Fruit fly (Drosophila melanogaster) whole organism, embryonic: ENCODE measurements around the gene Flad1.

Experiments used
- Adf1 ChIP-seq: fragments of 200-800 bp; sonication (Bioruptor generic); IDR thresholded peaks from 2 replicates; pipeline ENCODE4 v1.3.6; 2022; ENCODE audit warnings: missing biosample characterization, missing genetic modification characterization
- B-H1 ChIP-seq: fragments of 200-800 bp; sonication (Bioruptor generic); IDR thresholded peaks from 3 replicates; pipeline ENCODE4 v1.3.6; 2022; ENCODE audit warnings: missing biosample characterization, missing genetic modification characterization
- B-H2 ChIP-seq: fragments of 200-800 bp; sonication (Bioruptor generic); optimal IDR thresholded peaks from 2 replicates; lab custom pipeline; 2018; ENCODE audit warnings: missing biosample characterization, mild to moderate bottlenecking, missing genetic modification characterization
- Bgb ChIP-seq: fragments of 200-800 bp; sonication (Bioruptor generic); IDR thresholded peaks from 2 replicates; pipeline ENCODE4 v1.3.6; 2022; ENCODE audit warnings: missing biosample characterization, missing genetic modification characterization; ENCODE audit not compliant: partially characterized antibody
- BtbVII ChIP-seq: fragments of 200-800 bp; sonication (Bioruptor generic); optimal IDR thresholded peaks from 3 replicates; lab custom pipeline; 2017; ENCODE audit warnings: missing biosample characterization, mild to moderate bottlenecking, missing genetic modification characterization
- CG11085 ChIP-seq: fragments of 200-800 bp; sonication (Bioruptor generic); IDR thresholded peaks from 2 replicates; pipeline ENCODE4 v1.3.6; 2022; ENCODE audit warnings: missing biosample characterization, missing genetic modification characterization
- CG11093 ChIP-seq: fragments of 200-800 bp; sonication (Bioruptor generic); IDR thresholded peaks from 3 replicates; pipeline ENCODE4 v1.3.6; 2022; ENCODE audit warnings: missing biosample characterization, missing genetic modification characterization
- CG14441 ChIP-seq: fragments of 200-800 bp; sonication (Bioruptor generic); IDR thresholded peaks from 2 replicates; pipeline ENCODE4 v1.3.6; 2022; ENCODE audit warnings: missing biosample characterization, missing genetic modification characterization
- CG14667 ChIP-seq: fragments of 200-800 bp; sonication (Bioruptor generic); IDR thresholded peaks from 2 replicates; pipeline ENCODE4 v1.3.6; 2022; ENCODE audit warnings: missing biosample characterization, missing genetic modification characterization
- CG16863 ChIP-seq: fragments of 200-800 bp; sonication (Bioruptor generic); optimal IDR thresholded peaks from 3 replicates; lab custom pipeline; 2016; ENCODE audit warnings: missing biosample characterization, missing genetic modification characterization
- CG17359 ChIP-seq: fragments of 200-800 bp; sonication (Bioruptor generic); optimal IDR thresholded peaks from 3 replicates; lab custom pipeline; 2018; ENCODE audit warnings: missing biosample characterization, mild to moderate bottlenecking, missing genetic modification characterization, moderate library complexity
- CG17568 ChIP-seq: fragments of 200-800 bp; sonication (Bioruptor generic); optimal IDR thresholded peaks from 2 replicates; lab custom pipeline; 2018; ENCODE audit warnings: missing biosample characterization, mild to moderate bottlenecking, missing genetic modification characterization, moderate library complexity
- CG17912 ChIP-seq: fragments of 200-800 bp; sonication (Bioruptor generic); optimal IDR thresholded peaks from 2 replicates; lab custom pipeline; 2018; ENCODE audit warnings: missing biosample characterization, mild to moderate bottlenecking, missing genetic modification characterization
- CG18262 ChIP-seq: fragments of 200-800 bp; optimal IDR thresholded peaks from 3 replicates; lab custom pipeline; 2019; ENCODE audit warnings: missing biosample characterization, mild to moderate bottlenecking, missing genetic modification characterization, moderate library complexity
- CG1832 ChIP-seq: fragments of 200-800 bp; sonication (Bioruptor generic); optimal IDR thresholded peaks from 2 replicates; lab custom pipeline; 2017; ENCODE audit warnings: missing biosample characterization, mild to moderate bottlenecking, missing genetic modification characterization, inconsistent platforms
- CG30020 ChIP-seq: fragments of 200-800 bp; optimal IDR thresholded peaks from 2 replicates; lab custom pipeline; 2019; ENCODE audit warnings: missing biosample characterization, mild to moderate bottlenecking, missing genetic modification characterization, moderate library complexity
- CG34376 ChIP-seq: fragments of 200-800 bp; sonication (Bioruptor generic); optimal IDR thresholded peaks from 2 replicates; lab custom pipeline; 2018; ENCODE audit warnings: missing biosample characterization, mild to moderate bottlenecking, missing genetic modification characterization
- CG4282 ChIP-seq: fragments of 200-800 bp; sonication (Bioruptor generic); optimal IDR thresholded peaks from 2 replicates; lab custom pipeline; 2016; ENCODE audit warnings: missing biosample characterization, missing genetic modification characterization
- CG4820 ChIP-seq: fragments of 200-800 bp; sonication (Bioruptor generic); optimal IDR thresholded peaks from 3 replicates; lab custom pipeline; 2016; ENCODE audit warnings: missing biosample characterization, missing genetic modification characterization
- CG6791 ChIP-seq: fragments of 200-800 bp; sonication (Bioruptor generic); IDR thresholded peaks from 3 replicates; pipeline ENCODE4 v1.3.6; 2022; ENCODE audit warnings: missing biosample characterization, missing genetic modification characterization; ENCODE audit not compliant: partially characterized antibody
- CG6813 ChIP-seq: fragments of 200-800 bp; sonication (Bioruptor generic); optimal IDR thresholded peaks from 2 replicates; lab custom pipeline; 2017; ENCODE audit warnings: missing biosample characterization, missing genetic modification characterization, mild to moderate bottlenecking, moderate library complexity, missing genetic modification reagents
- CG7987 ChIP-seq: fragments of 200-800 bp; sonication (Bioruptor generic); optimal IDR thresholded peaks from 2 replicates; lab custom pipeline; 2018; ENCODE audit warnings: missing biosample characterization, mild to moderate bottlenecking, missing genetic modification characterization, moderate library complexity
- CG8359 ChIP-seq: fragments of 200-800 bp; sonication (Bioruptor generic); optimal IDR thresholded peaks from 2 replicates; lab custom pipeline; 2017; ENCODE audit warnings: missing biosample characterization, mild to moderate bottlenecking, missing genetic modification characterization, borderline replicate concordance
- CG8478 ChIP-seq: fragments of >200 bp; optimal IDR thresholded peaks from 2 replicates; lab custom pipeline; 2018
- Dek ChIP-seq: fragments of 200-800 bp; sonication (Bioruptor generic); optimal IDR thresholded peaks from 3 replicates; lab custom pipeline; 2019; ENCODE audit warnings: missing biosample characterization, mild to moderate bottlenecking, missing genetic modification characterization, moderate library complexity
- Doc3 ChIP-seq: fragments of 200-800 bp; sonication (Bioruptor generic); IDR thresholded peaks from 3 replicates; pipeline ENCODE4 v1.3.6; 2022; ENCODE audit warnings: missing biosample characterization, missing genetic modification characterization; ENCODE audit not compliant: partially characterized antibody
- Dp ChIP-seq: fragments of 200-800 bp; sonication (Bioruptor generic); optimal IDR thresholded peaks from 2 replicates; lab custom pipeline; 2018; ENCODE audit warnings: missing biosample characterization, mild to moderate bottlenecking, missing genetic modification characterization, moderate library complexity
- Fer3 ChIP-seq: fragments of 200-800 bp; sonication (Bioruptor generic); optimal IDR thresholded peaks from 2 replicates; lab custom pipeline; 2018; ENCODE audit warnings: missing biosample characterization, mild to moderate bottlenecking, missing genetic modification characterization, moderate library complexity
- GATAe ChIP-seq: fragments of 200-800 bp; sonication (Bioruptor generic); conservative IDR thresholded peaks from 2 replicates; pipeline ENCODE4 v1.3.6; 2022; ENCODE audit warnings: missing biosample characterization, missing genetic modification characterization
- H15 ChIP-seq: fragments of 200-800 bp; sonication (Bioruptor generic); IDR thresholded peaks from 3 replicates; pipeline ENCODE4 v1.3.6; 2022; ENCODE audit warnings: missing biosample characterization, missing genetic modification characterization
- Hr78 ChIP-seq, 2 experiments: fragments of 200-800 bp in 1 of 2; fragments of >200 bp in 1 of 2; sonication (Bioruptor generic) in 1 of 2; optimal IDR thresholded peaks; 2 replicates each; lab custom pipeline; 2017 to 2019; ENCODE audit warnings: missing biosample characterization in 2 of 2, missing genetic modification characterization in 2 of 2, mild to moderate bottlenecking in 1 of 2, moderate library complexity in 1 of 2
- Max ChIP-seq: fragments of 200-800 bp; sonication (Bioruptor generic); optimal IDR thresholded peaks from 2 replicates; lab custom pipeline; 2016; ENCODE audit warnings: missing biosample characterization, mild to moderate bottlenecking, missing genetic modification characterization
- Scr ChIP-seq: fragments of 200-800 bp; sonication (Bioruptor generic); IDR thresholded peaks from 2 replicates; pipeline ENCODE4 v1.3.6; 2022; ENCODE audit warnings: missing biosample characterization, missing genetic modification characterization; ENCODE audit not compliant: partially characterized antibody
- Sox100B ChIP-seq: fragments of 200-800 bp; sonication (Bioruptor generic); optimal IDR thresholded peaks from 3 replicates; lab custom pipeline; 2018; ENCODE audit warnings: missing biosample characterization, mild to moderate bottlenecking, missing genetic modification characterization
- Sry-β ChIP-seq: fragments of 200-800 bp; sonication (Bioruptor generic); optimal IDR thresholded peaks from 2 replicates; lab custom pipeline; 2018; ENCODE audit warnings: missing biosample characterization, mild to moderate bottlenecking, missing genetic modification characterization, moderate library complexity
- Usf ChIP-seq: fragments of 200-800 bp; sonication (Bioruptor generic); optimal IDR thresholded peaks from 2 replicates; lab custom pipeline; 2017; ENCODE audit warnings: missing genotype, missing biosample characterization, missing genetic modification characterization
- ac ChIP-seq: fragments of 200-800 bp; sonication (Bioruptor generic); optimal IDR thresholded peaks from 3 replicates; lab custom pipeline; 2017; ENCODE audit warnings: missing biosample characterization, mild to moderate bottlenecking, missing genetic modification characterization
- al ChIP-seq: fragments of 200-800 bp; sonication (Bioruptor generic); IDR thresholded peaks from 2 replicates; pipeline ENCODE4 v1.3.6; 2022; ENCODE audit warnings: missing biosample characterization, missing genetic modification characterization
- dan ChIP-seq: fragments of 200-800 bp; sonication (Bioruptor generic); IDR thresholded peaks from 2 replicates; pipeline ENCODE4 v1.3.6; 2022; ENCODE audit warnings: missing biosample characterization, missing genetic modification characterization
- gce ChIP-seq: fragments of 200-800 bp; sonication (Bioruptor generic); IDR thresholded peaks from 3 replicates; pipeline ENCODE4 v1.3.6; 2022; ENCODE audit warnings: missing biosample characterization, missing genetic modification characterization
- grn ChIP-seq: fragments of 200-800 bp; sonication (Bioruptor generic); optimal IDR thresholded peaks from 3 replicates; lab custom pipeline; 2017; ENCODE audit warnings: missing biosample characterization, missing genetic modification characterization
- gt ChIP-seq: fragments of 200-800 bp; sonication (Bioruptor generic); IDR thresholded peaks from 2 replicates; pipeline ENCODE4 v1.3.6; 2022; ENCODE audit warnings: missing biosample characterization, missing genetic modification characterization
- inv ChIP-seq: fragments of 200-800 bp; sonication (Bioruptor generic); IDR thresholded peaks from 2 replicates; pipeline ENCODE4 v1.3.6; 2022; ENCODE audit warnings: missing biosample characterization, missing genetic modification characterization; ENCODE audit not compliant: partially characterized antibody
- jing ChIP-seq: fragments of 200-800 bp; sonication (Bioruptor generic); optimal IDR thresholded peaks from 2 replicates; lab custom pipeline; 2018; ENCODE audit warnings: missing biosample characterization, mild to moderate bottlenecking, missing genetic modification characterization
- otp ChIP-seq: fragments of 200-800 bp; sonication (Bioruptor generic); IDR thresholded peaks from 3 replicates; pipeline ENCODE4, ENCODE4 v1.3.6; 2022; ENCODE audit warnings: missing biosample characterization, missing genetic modification characterization
- pb ChIP-seq: fragments of 200-800 bp; sonication (Bioruptor generic); optimal IDR thresholded peaks from 3 replicates; lab custom pipeline; 2016; ENCODE audit warnings: missing biosample characterization, missing genetic modification characterization
- psq ChIP-seq: fragments of 200-800 bp; sonication (Bioruptor generic); optimal IDR thresholded peaks from 2 replicates; lab custom pipeline; 2017; ENCODE audit warnings: missing biosample characterization, missing genetic modification characterization
- schlank ChIP-seq: fragments of 200-800 bp; sonication (Bioruptor generic); optimal IDR thresholded peaks from 2 replicates; lab custom pipeline; 2018; ENCODE audit warnings: missing biosample characterization, mild to moderate bottlenecking, missing genetic modification characterization
- so ChIP-seq: fragments of 200-800 bp; sonication (Bioruptor generic); IDR thresholded peaks from 3 replicates; pipeline ENCODE4 v1.3.6; 2022; ENCODE audit warnings: missing biosample characterization, missing genetic modification characterization
- usp ChIP-seq: fragments of >200 bp; optimal IDR thresholded peaks from 2 replicates; lab custom pipeline; 2017; ENCODE audit warnings: missing biosample characterization, missing genetic modification characterization

The Flad1 gene

DNA sequence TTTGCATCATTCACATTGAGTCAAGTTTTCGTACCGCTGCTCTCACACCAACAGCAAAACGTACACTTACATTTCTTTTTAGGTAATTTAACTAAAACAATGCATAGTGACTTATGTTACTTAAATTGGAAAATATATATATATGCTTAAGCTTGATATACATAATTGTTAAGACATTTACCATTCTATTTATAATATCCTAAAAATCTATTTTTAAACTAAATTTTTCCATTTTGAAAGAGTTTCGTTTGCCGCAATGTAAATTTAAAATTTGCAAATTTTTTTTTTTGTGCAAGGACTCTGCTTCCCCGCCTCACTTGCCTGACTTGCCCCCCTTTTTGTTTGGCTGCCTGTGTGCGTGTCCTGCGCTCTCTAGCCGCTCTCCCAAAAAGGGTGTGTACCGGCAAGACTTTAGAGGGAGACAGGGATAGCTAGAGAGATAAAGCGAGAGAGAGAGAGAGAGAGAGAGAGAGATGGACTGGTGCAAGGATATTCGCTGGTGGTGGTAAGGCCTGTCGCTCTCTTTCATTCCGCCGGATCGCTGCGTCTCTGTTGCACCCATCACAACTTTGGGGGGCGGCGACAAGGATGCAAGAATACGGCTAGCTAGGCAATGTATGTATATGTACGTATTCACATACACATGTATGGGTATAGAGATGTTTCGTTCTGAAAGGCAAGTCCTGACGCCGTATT lies 34.7 kb upstream of the Flad1 start (continued):
- TF ChIP-seq inv (GFP tag; lab: Robert Waterston, UW) (no peak), gt (GFP tag; lab: Robert Waterston, UW) (no peak), Dp (no peak), CG6791 (GFP tag; lab: Robert Waterston, UW) (no peak), B-H2 (no peak), al (GFP tag; lab: Robert Waterston, UW) (no peak), Fer3 (tag; lab: Kevin White, UChicago) (peak; percentile 49), CG6813 (no peak), CG8359 (GFP tag; lab: Kevin White, UChicago) (no peak), CG4282 (GFP tag; lab: Kevin White, UChicago) (no peak), CG34376 (no peak), Sox100B (GFP tag; lab: Kevin White, UChicago) (peak; percentile 59), CG7987 (GFP tag; lab: Kevin White, UChicago) (no peak), CG14667 (GFP tag; lab: Robert Waterston, UW) (no peak), schlank (tag; lab: Kevin White, UChicago) (no peak), CG30020 (tag; lab: Kevin White, UChicago) (no peak), Doc3 (GFP tag; lab: Robert Waterston, UW) (no peak), CG8478 (lab: Kevin White, UChicago) (no peak), Hr78 (GFP tag; optimal IDR thresholded peaks at IDR 0.05; lab: Kevin White, UChicago) (no peak), gce (GFP tag; lab: Robert Waterston, UW) (0 out of 3 replicates have a peak, but pooled peaks have one; percentile 19), Dek (tag; lab: Kevin White, UChicago) (peak; percentile 28), B-H1 (GFP tag; lab: Robert Waterston, UW) (no peak; the same call in 2 of the 3 replicates), otp (no peak), so (GFP tag; lab: Robert Waterston, UW) (no peak), CG4820 (GFP tag; lab: Kevin White, UChicago) (no peak), CG17912 (no peak), Adf1 (GFP tag; lab: Robert Waterston, UW) (no peak), Max (GFP tag; lab: Kevin White, UChicago) (no peak), pb (GFP tag; lab: Kevin White, UChicago) (no peak), H15 (GFP tag; lab: Robert Waterston, UW) (no peak), CG17568 (GFP tag; lab: Kevin White, UChicago) (no peak), CG18262 (tag; lab: Kevin White, UChicago) (peak; percentile 67), Scr (GFP tag; lab: Robert Waterston, UW) (no peak), jing (GFP tag; lab: Kevin White, UChicago) (no peak), BtbVII (no peak), Usf (GFP tag; lab: Kevin White, UChicago) (no peak), GATAe (GFP tag; lab: Robert Waterston, UW) (no peak), CG17359 (tag; lab: Kevin White, UChicago) (peak; percentile 66), ac (GFP tag; lab: Kevin White, UChicago) (no peak), psq (no peak), Bgb (GFP tag; lab: Robert Waterston, UW) (no peak), CG16863 (no peak), CG1832 (GFP tag; lab: Kevin White, UChicago) (peak; percentile 94), dan (GFP tag; lab: Robert Waterston, UW) (no peak), usp (GFP tag; lab: Kevin White, UChicago) (no peak), CG11093 (GFP tag; lab: Robert Waterston, UW) (no peak), CG14441 (GFP tag; lab: Robert Waterston, UW) (no peak), grn (no peak), Sry-β (GFP tag; lab: Kevin White, UChicago) (no peak), CG11085 (GFP tag; lab: Robert Waterston, UW) (no peak)
